Fruit fly (Drosophila melanogaster) whole organism, prepupa: ENCODE measurements around the gene CG13919.

Experiments used
- Blimp-1 ChIP-seq: fragments of 200-800 bp; sonication (Bioruptor generic); optimal IDR thresholded peaks from 3 replicates; lab custom pipeline; 2017; ENCODE audit warnings: missing biosample characterization, missing genetic modification characterization, mild to moderate bottlenecking, moderate library complexity, missing genetic modification reagents
- CG10631 ChIP-seq: fragments of 200-800 bp; sonication (Bioruptor generic); optimal IDR thresholded peaks from 2 replicates; lab custom pipeline; 2016; ENCODE audit warnings: missing biosample characterization, missing genetic modification characterization
- CG10669 ChIP-seq: fragments of 200-800 bp; sonication (Bioruptor generic); optimal IDR thresholded peaks from 3 replicates; lab custom pipeline; 2018; ENCODE audit warnings: missing biosample characterization, mild to moderate bottlenecking, missing genetic modification characterization, moderate library complexity
- CG11294 ChIP-seq: fragments of 200-800 bp; sonication (Bioruptor generic); IDR thresholded peaks from 2 replicates; pipeline ENCODE4 v1.3.6; 2022; ENCODE audit warnings: missing biosample characterization, missing genetic modification characterization
- CG15336 ChIP-seq: fragments of 200-800 bp; sonication (Bioruptor generic); IDR thresholded peaks from 2 replicates; pipeline ENCODE4 v1.3.6; 2022; ENCODE audit warnings: missing biosample characterization, missing genetic modification characterization
- CG1621 ChIP-seq: fragments of 200-800 bp; sonication (Bioruptor generic); optimal IDR thresholded peaks from 3 replicates; lab custom pipeline; 2018; ENCODE audit warnings: missing biosample characterization, mild to moderate bottlenecking, missing genetic modification characterization
- CG16779 ChIP-seq: fragments of 200-800 bp; sonication (Bioruptor generic); optimal IDR thresholded peaks from 3 replicates; lab custom pipeline; 2017; ENCODE audit warnings: missing biosample characterization, mild to moderate bottlenecking, missing genetic modification characterization
- CG3032 ChIP-seq: fragments of 200-800 bp; optimal IDR thresholded peaks from 2 replicates; lab custom pipeline; 2019; ENCODE audit warnings: missing biosample characterization, mild to moderate bottlenecking, missing genetic modification characterization, moderate library complexity
- CG31627 ChIP-seq: fragments of 200-800 bp; sonication (Bioruptor generic); optimal IDR thresholded peaks from 3 replicates; lab custom pipeline; 2016; ENCODE audit warnings: missing biosample characterization, missing genetic modification characterization
- CG34406 ChIP-seq: fragments of 200-800 bp; sonication (Bioruptor generic); optimal IDR thresholded peaks from 3 replicates; lab custom pipeline; 2016; ENCODE audit warnings: missing biosample characterization, missing genetic modification characterization
- CG4318 ChIP-seq: fragments of 200-800 bp; sonication (Bioruptor generic); optimal IDR thresholded peaks from 3 replicates; lab custom pipeline; 2017; ENCODE audit warnings: missing biosample characterization, mild to moderate bottlenecking, missing genetic modification characterization
- CG6808 ChIP-seq: fragments of 200-800 bp; sonication (Bioruptor generic); optimal IDR thresholded peaks from 3 replicates; lab custom pipeline; 2017; ENCODE audit warnings: missing biosample characterization, missing genetic modification characterization, mild to moderate bottlenecking, moderate library complexity, missing genetic modification reagents
- CG6854 ChIP-seq: fragments of 200-800 bp; sonication (Bioruptor generic); optimal IDR thresholded peaks from 2 replicates; lab custom pipeline; 2017; ENCODE audit warnings: missing biosample characterization, mild to moderate bottlenecking, missing genetic modification characterization
- CG7368 ChIP-seq: fragments of 200-800 bp; sonication (Bioruptor generic); optimal IDR thresholded peaks from 3 replicates; lab custom pipeline; 2016; ENCODE audit warnings: missing biosample characterization, missing genetic modification characterization
- CG8119 ChIP-seq: fragments of 200-800 bp; sonication (Bioruptor generic); IDR thresholded peaks from 3 replicates; pipeline ENCODE4 v1.3.6; 2022; ENCODE audit warnings: missing biosample characterization, missing genetic modification characterization
- CG8632 ChIP-seq: fragments of 200-800 bp; sonication (Bioruptor generic); optimal IDR thresholded peaks from 3 replicates; lab custom pipeline; 2016; ENCODE audit warnings: missing biosample characterization, missing genetic modification characterization
- Eip75B ChIP-seq: fragments of 200-800 bp; sonication (Bioruptor generic); optimal IDR thresholded peaks from 3 replicates; lab custom pipeline; 2016; ENCODE audit warnings: missing biosample characterization, missing genetic modification characterization
- Ets21C ChIP-seq: fragments of 200-800 bp; sonication (Bioruptor generic); optimal IDR thresholded peaks from 3 replicates; lab custom pipeline; 2016; ENCODE audit warnings: missing biosample characterization, missing genetic modification characterization
- Ets96B ChIP-seq: fragments of 200-800 bp; optimal IDR thresholded peaks from 2 replicates; lab custom pipeline; 2019; ENCODE audit warnings: missing biosample characterization, mild to moderate bottlenecking, missing genetic modification characterization, moderate library complexity
- Gug ChIP-seq: fragments of 200-800 bp; sonication (Bioruptor generic); IDR thresholded peaks from 2 replicates; pipeline ENCODE4 v1.3.6; 2022; ENCODE audit warnings: missing biosample characterization, missing genetic modification characterization
- Hr38 ChIP-seq: sonication (Bioruptor generic); optimal IDR thresholded peaks from 2 replicates; lab custom pipeline; 2016; ENCODE audit warnings: missing biosample characterization, missing genetic modification characterization
- Hr4 ChIP-seq: fragments of 200-800 bp; sonication (Bioruptor generic); optimal IDR thresholded peaks from 3 replicates; lab custom pipeline; 2016; ENCODE audit warnings: missing biosample characterization, missing genetic modification characterization
- Lpt ChIP-seq: fragments of 200-800 bp; sonication (Bioruptor generic); optimal IDR thresholded peaks from 3 replicates; lab custom pipeline; 2016; ENCODE audit warnings: missing biosample characterization, missing genetic modification characterization
- Met ChIP-seq: fragments of 200-800 bp; sonication (Bioruptor generic); optimal IDR thresholded peaks from 3 replicates; lab custom pipeline; 2016; ENCODE audit warnings: missing biosample characterization, missing genetic modification characterization
- Sox14 ChIP-seq: fragments of 200-800 bp; sonication (Bioruptor generic); optimal IDR thresholded peaks from 3 replicates; lab custom pipeline; 2016; ENCODE audit warnings: missing biosample characterization, missing genetic modification characterization
- achi ChIP-seq: fragments of 200-800 bp; sonication (Bioruptor generic); optimal IDR thresholded peaks from 3 replicates; lab custom pipeline; 2016; ENCODE audit warnings: missing biosample characterization, missing genetic modification characterization
- cyc ChIP-seq: fragments of 200-800 bp; sonication (Bioruptor generic); optimal IDR thresholded peaks from 3 replicates; lab custom pipeline; 2016; ENCODE audit warnings: missing biosample characterization, missing genetic modification characterization
- dsx ChIP-seq: fragments of 200-800 bp; optimal IDR thresholded peaks from 3 replicates; lab custom pipeline; 2019; ENCODE audit warnings: missing biosample characterization, mild to moderate bottlenecking, missing genetic modification characterization, moderate library complexity; ENCODE audit not compliant: poor library complexity, severe bottlenecking
- eg ChIP-seq: fragments of 200-800 bp; sonication (Bioruptor generic); IDR thresholded peaks from 3 replicates; pipeline ENCODE4 v1.3.6; 2022; ENCODE audit warnings: missing biosample characterization, missing genetic modification characterization
- fkh ChIP-seq: fragments of 200-800 bp; sonication (Bioruptor generic); optimal IDR thresholded peaks from 3 replicates; lab custom pipeline; 2017; ENCODE audit warnings: missing biosample characterization, mild to moderate bottlenecking, missing genetic modification characterization, moderate library complexity
- lz ChIP-seq: fragments of 200-800 bp; sonication (Bioruptor generic); optimal IDR thresholded peaks from 3 replicates; lab custom pipeline; 2016; ENCODE audit warnings: missing biosample characterization, missing genetic modification characterization
- net ChIP-seq: fragments of 200-800 bp; sonication (Bioruptor generic); optimal IDR thresholded peaks from 3 replicates; lab custom pipeline; 2016; ENCODE audit warnings: missing biosample characterization, missing genetic modification characterization
- pdm3 ChIP-seq: fragments of 200-800 bp; sonication (Bioruptor generic); optimal IDR thresholded peaks from 3 replicates; lab custom pipeline; 2016; ENCODE audit warnings: missing biosample characterization, missing genetic modification characterization
- salr ChIP-seq, 2 experiments: fragments of 200-800 bp; sonication (Bioruptor generic); optimal IDR thresholded peaks; 3 replicates each; lab custom pipeline; 2016 to 2018; ENCODE audit warnings: missing biosample characterization in 2 of 2, missing genetic modification characterization in 2 of 2, mild to moderate bottlenecking in 1 of 2
- ss ChIP-seq, 2 experiments: fragments of 200-800 bp; sonication (Bioruptor generic); optimal IDR thresholded peaks; 2 replicates in 1 of 2; 3 replicates in 1 of 2; lab custom pipeline; 2017 to 2018; ENCODE audit warnings: mild to moderate bottlenecking in 2 of 2, missing biosample characterization in 2 of 2, missing genetic modification characterization in 2 of 2, moderate library complexity in 1 of 2
- svp ChIP-seq: fragments of 200-800 bp; sonication (Bioruptor generic); peaks from one replicate; lab custom pipeline; 2016; ENCODE audit warnings: missing biosample characterization, missing genetic modification characterization
- vri ChIP-seq: fragments of 200-800 bp; sonication (Bioruptor generic); optimal IDR thresholded peaks from 3 replicates; lab custom pipeline; 2016; ENCODE audit warnings: missing biosample characterization, mild to moderate bottlenecking, missing genetic modification characterization

CG13919 gene

dm6 chr3L:1652700-1653200 is 7.5 kb downstream of the CG13919 start, which contains the start of the genes CG7970 and Vta1 (continued):
- no peak for TF ChIP-seq CG3032 (tag; lab: Kevin White, UChicago)
- TF ChIP-seq svp: peak; percentile 94
- peak; percentile 42 for TF ChIP-seq Lpt (GFP tag; lab: Kevin White, UChicago)
- peak; percentile 75 for TF ChIP-seq CG16779 (tag; lab: Kevin White, UChicago)
- TF ChIP-seq net (GFP tag; lab: Kevin White, UChicago): peak; percentile 79
- no peak for TF ChIP-seq Ets21C (GFP tag; lab: Kevin White, UChicago)
- no peak for TF ChIP-seq dsx (GFP tag; lab: Kevin White, UChicago)
- no peak for TF ChIP-seq Sox14 (GFP tag; lab: Kevin White, UChicago)
- peak; percentile 79 for TF ChIP-seq CG6854 (GFP tag; lab: Kevin White, UChicago)
- TF ChIP-seq CG8119 (GFP tag; lab: Robert Waterston, UW): peak; percentile 55
- TF ChIP-seq cyc (GFP tag; lab: Kevin White, UChicago): no peak
- no peak for TF ChIP-seq fkh (GFP tag; lab: Kevin White, UChicago)
- TF ChIP-seq pdm3 (GFP tag; lab: Kevin White, UChicago): no peak
- TF ChIP-seq CG1621 (tag; lab: Kevin White, UChicago): peak; percentile 80
- peak; percentile 80 for TF ChIP-seq eg (GFP tag; lab: Robert Waterston, UW)
- no peak for TF ChIP-seq Met (GFP tag; lab: Kevin White, UChicago)
- TF ChIP-seq lz (GFP tag; lab: Kevin White, UChicago): no peak
- no peak for TF ChIP-seq Ets96B (tag; lab: Kevin White, UChicago)
- no peak for TF ChIP-seq achi (GFP tag; lab: Kevin White, UChicago)
- TF ChIP-seq CG15336 (GFP tag; lab: Robert Waterston, UW): peak; percentile 43; the same call in 1 of the 2 replicates
- TF ChIP-seq CG11294 (GFP tag; lab: Robert Waterston, UW): no peak
- no peak for TF ChIP-seq CG8632 (GFP tag; lab: Kevin White, UChicago)
- peak; percentile 9 for TF ChIP-seq CG7368 (GFP tag; lab: Kevin White, UChicago)
- TF ChIP-seq salr (GFP tag; optimal IDR thresholded peaks at IDR 0.05; lab: Kevin White, UChicago): peak in 1 of 2 experiments; percentile 45
- no peak for TF ChIP-seq vri
- TF ChIP-seq ss (GFP tag; optimal IDR thresholded peaks at IDR 0.05; lab: Kevin White, UChicago): no peak
- TF ChIP-seq CG6808 (GFP tag; lab: Kevin White, UChicago): peak; percentile 83
- no peak for TF ChIP-seq Blimp-1 (GFP tag; lab: Kevin White, UChicago)
- TF ChIP-seq CG34406 (GFP tag; lab: Kevin White, UChicago): no peak

- TF ChIP-seq CG4318 (GFP tag; lab: Kevin White, UChicago) (no peak), CG10631 (GFP tag; lab: Kevin White, UChicago) (no peak), Blimp-1 (GFP tag; lab: Kevin White, UChicago) (no peak), Hr38 (no peak), Gug (no peak), CG8632 (GFP tag; lab: Kevin White, UChicago) (no peak), CG11294 (GFP tag; lab: Robert Waterston, UW) (no peak), CG10669 (GFP tag; lab: Kevin White, UChicago) (no peak), ss (GFP tag; optimal IDR thresholded peaks at IDR 0.05; lab: Kevin White, UChicago) (no peak), lz (GFP tag; lab: Kevin White, UChicago) (no peak), CG31627 (GFP tag; lab: Kevin White, UChicago) (no peak), CG1621 (tag; lab: Kevin White, UChicago) (no peak), Hr4 (GFP tag; lab: Kevin White, UChicago) (no peak), CG16779 (tag; lab: Kevin White, UChicago) (no peak), Eip75B (GFP tag; lab: Kevin White, UChicago) (no peak), Ets96B (tag; lab: Kevin White, UChicago) (no peak), eg (GFP tag; lab: Robert Waterston, UW) (no peak), pdm3 (GFP tag; lab: Kevin White, UChicago) (no peak), Ets21C (GFP tag; lab: Kevin White, UChicago) (no peak), CG7368 (GFP tag; lab: Kevin White, UChicago) (no peak)
Measured at dm6 chr3L:1653752-1654151, 8.5 kb downstream of the CG13919 start.
